Worm (Caenorhabditis elegans) whole organism, young adult: ENCODE results near the gene asd-1.
A peak's percentile ranks its signal among the peaks of the same experiment; 100 is the strongest.

Experiments used
- B0019.2 ChIP-seq: fragments of 200-800 bp; sonication (Bioruptor generic); conservative IDR thresholded peaks from 2 replicates; pipeline ENCODE4 v1.3.6; 2022; ENCODE audit warnings: missing genetic modification reagents, missing genetic modification characterization, missing compliant biosample characterization
- B0035.1 ChIP-seq: sonication (generic microtip); optimal IDR thresholded peaks from 2 replicates; lab custom pipeline; 2016; ENCODE audit warnings: missing genetic modification characterization, mild to moderate bottlenecking, missing compliant biosample characterization, missing genotype, missing genetic modification reagents
- B0261.1 ChIP-seq: sonication (generic microtip); optimal IDR thresholded peaks from 2 replicates; lab custom pipeline; 2016; ENCODE audit warnings: mild to moderate bottlenecking, missing genetic modification characterization, moderate library complexity, missing compliant biosample characterization
- C06A6.2 ChIP-seq: fragments of 200-800 bp; sonication (Bioruptor generic); conservative IDR thresholded peaks from 2 replicates; pipeline ENCODE4 v1.3.6; 2022; ENCODE audit warnings: missing genetic modification characterization, missing compliant biosample characterization
- C17E4.6 ChIP-seq: fragments of 200-800 bp; sonication (Bioruptor generic); IDR thresholded peaks from 2 replicates; pipeline ENCODE4 v1.3.6; 2022; ENCODE audit warnings: missing genetic modification reagents, missing genetic modification characterization, missing compliant biosample characterization
- F23B12.7 ChIP-seq: sonication (generic microtip); optimal IDR thresholded peaks from 2 replicates; lab custom pipeline; 2017; ENCODE audit warnings: missing genetic modification characterization, mild to moderate bottlenecking, missing compliant biosample characterization, antibody characterized with exemption, moderate library complexity; ENCODE audit not compliant: insufficient read depth
- F37B4.10 ChIP-seq: fragments of 200-800 bp; sonication (Bioruptor generic); IDR thresholded peaks from 2 replicates; pipeline ENCODE4 v1.3.6; 2022; ENCODE audit warnings: missing genetic modification characterization, missing compliant biosample characterization
- F39B2.1 ChIP-seq: fragments of 200-800 bp; sonication (Bioruptor generic); IDR thresholded peaks from 2 replicates; pipeline ENCODE4 v1.3.6; 2022; ENCODE audit warnings: missing genetic modification reagents, missing genetic modification characterization, missing compliant biosample characterization
- F55B11.4 ChIP-seq: sonication (generic microtip); optimal IDR thresholded peaks from 2 replicates; lab custom pipeline; 2016; ENCODE audit warnings: missing compliant biosample characterization, missing genetic modification characterization, borderline replicate concordance; ENCODE audit not compliant: insufficient read depth
- F57C9.4 ChIP-seq: sonication (generic microtip); optimal IDR thresholded peaks from 2 replicates; lab custom pipeline; 2017; ENCODE audit warnings: mild to moderate bottlenecking, missing genetic modification characterization, missing compliant biosample characterization
- T07F8.4 ChIP-seq: sonication (generic microtip); optimal IDR thresholded peaks from 2 replicates; lab custom pipeline; 2016; ENCODE audit warnings: mild to moderate bottlenecking, missing genetic modification characterization, moderate library complexity, missing compliant biosample characterization
- T26A5.8 ChIP-seq: sonication (generic microtip); optimal IDR thresholded peaks from 2 replicates; lab custom pipeline; 2016; ENCODE audit warnings: missing genetic modification characterization, missing compliant biosample characterization
- Y56A3A.18 ChIP-seq: fragments of 200-800 bp; sonication (Bioruptor generic); IDR thresholded peaks from 2 replicates; pipeline ENCODE4 v1.3.6; 2022; ENCODE audit warnings: missing genetic modification reagents, missing genetic modification characterization, missing compliant biosample characterization
- Y67H2A.10 ChIP-seq: fragments of 200-800 bp; sonication (Bioruptor generic); conservative IDR thresholded peaks from 2 replicates; pipeline ENCODE4 v1.3.6; 2022; ENCODE audit warnings: missing genetic modification reagents, missing genetic modification characterization, missing compliant biosample characterization
- Y79H2A.3 ChIP-seq: fragments of 200-800 bp; sonication (Bioruptor generic); conservative IDR thresholded peaks from 2 replicates; pipeline ENCODE4 v1.3.6; 2022; ENCODE audit warnings: missing genetic modification reagents, missing genetic modification characterization, missing compliant biosample characterization
- atf-7 ChIP-seq: sonication (generic microtip); optimal IDR thresholded peaks from 2 replicates; lab custom pipeline; 2017; ENCODE audit warnings: mild to moderate bottlenecking, missing genetic modification characterization, missing compliant biosample characterization
- attf-6 ChIP-seq: fragments of 200-800 bp; sonication (Bioruptor generic); IDR thresholded peaks from 2 replicates; pipeline ENCODE4 v1.3.6; 2022; ENCODE audit warnings: missing genetic modification reagents, missing genetic modification characterization, missing compliant biosample characterization
- bed-1 ChIP-seq: fragments of 200-800 bp; sonication (Bioruptor generic); IDR thresholded peaks from 2 replicates; pipeline ENCODE4 v1.3.6; 2022; ENCODE audit warnings: missing genetic modification reagents, missing genetic modification characterization, missing compliant biosample characterization
- ceh-27 ChIP-seq: fragments of 200-800 bp; sonication (Bioruptor generic); optimal IDR thresholded peaks from 2 replicates; lab custom pipeline; 2018; ENCODE audit warnings: mild to moderate bottlenecking, missing genetic modification characterization, moderate library complexity, missing compliant biosample characterization
- ceh-40 ChIP-seq: fragments of 200-800 bp; sonication (Bioruptor generic); IDR thresholded peaks from 2 replicates; pipeline ENCODE4 v1.3.6; 2022; ENCODE audit warnings: missing genetic modification characterization, missing compliant biosample characterization
- die-1 ChIP-seq: sonication (generic microtip); optimal IDR thresholded peaks from 2 replicates; lab custom pipeline; 2016; ENCODE audit warnings: missing genotype, mild to moderate bottlenecking, missing genetic modification characterization, missing compliant biosample characterization
- dpff-1 ChIP-seq: sonication (generic microtip); optimal IDR thresholded peaks from 2 replicates; lab custom pipeline; 2017; ENCODE audit warnings: mild to moderate bottlenecking, missing genetic modification characterization, missing compliant biosample characterization
- efl-1 ChIP-seq: fragments of 150-350 bp; optimal IDR thresholded peaks from 2 replicates; lab custom pipeline; 2014; ENCODE audit warnings: missing biosample characterization, missing genetic modification reagents, missing genetic modification characterization
- hlh-12 ChIP-seq: sonication (generic microtip); optimal IDR thresholded peaks from 2 replicates; lab custom pipeline; 2016; ENCODE audit warnings: missing genetic modification characterization, missing compliant biosample characterization
- hlh-26 ChIP-seq: fragments of 200-800 bp; sonication (Bioruptor generic); conservative IDR thresholded peaks from 2 replicates; pipeline ENCODE4 v1.3.6; 2022; ENCODE audit warnings: missing genetic modification reagents, missing genetic modification characterization, missing compliant biosample characterization
- hsf-1 ChIP-seq: fragments of 200-800 bp; sonication (Bioruptor generic); IDR thresholded peaks from 2 replicates; pipeline ENCODE4 v1.3.6; 2022; ENCODE audit warnings: missing genetic modification reagents, missing genetic modification characterization, missing compliant biosample characterization
- let-607 ChIP-seq, 2 experiments: fragments of 200-800 bp in 1 of 2; sonication (Bioruptor generic) in 1 of 2; sonication (generic microtip) in 1 of 2; optimal IDR thresholded peaks; 2 replicates each; lab custom pipeline; 2016 to 2018; ENCODE audit warnings: mild to moderate bottlenecking in 2 of 2, missing compliant biosample characterization in 2 of 2, missing genetic modification characterization in 2 of 2, moderate library complexity in 2 of 2, missing genotype in 1 of 2
- lin-26 ChIP-seq: fragments of 200-800 bp; sonication (Bioruptor generic); IDR thresholded peaks from 2 replicates; pipeline ENCODE4 v1.3.6; 2022; ENCODE audit warnings: missing genetic modification reagents, missing genetic modification characterization, missing compliant biosample characterization
- lin-40 ChIP-seq: sonication (generic microtip); optimal IDR thresholded peaks from 2 replicates; lab custom pipeline; 2016; ENCODE audit warnings: missing genetic modification characterization, mild to moderate bottlenecking, missing compliant biosample characterization, missing genotype, missing genetic modification reagents
- lin-54 ChIP-seq: fragments of 200-800 bp; sonication (Bioruptor generic); optimal IDR thresholded peaks from 2 replicates; lab custom pipeline; 2018; ENCODE audit warnings: mild to moderate bottlenecking, missing genetic modification characterization, missing compliant biosample characterization
- lsl-1 ChIP-seq: fragments of 200-800 bp; sonication (Bioruptor generic); optimal IDR thresholded peaks from 2 replicates; lab custom pipeline; 2018; ENCODE audit warnings: mild to moderate bottlenecking, missing genetic modification characterization, moderate library complexity, missing compliant biosample characterization
- lsy-27 ChIP-seq: sonication (generic microtip); optimal IDR thresholded peaks from 2 replicates; lab custom pipeline; 2017; ENCODE audit warnings: missing genetic modification characterization, mild to moderate bottlenecking, missing compliant biosample characterization, antibody characterized with exemption, missing genotype, borderline replicate concordance; ENCODE audit not compliant: insufficient read depth
- madf-3 ChIP-seq: fragments of 200-800 bp; sonication (Bioruptor generic); IDR thresholded peaks from 2 replicates; pipeline ENCODE4 v1.3.6; 2022; ENCODE audit warnings: missing genetic modification reagents, missing genetic modification characterization, missing compliant biosample characterization
- mel-28 ChIP-seq: sonication (generic microtip); optimal IDR thresholded peaks from 2 replicates; lab custom pipeline; 2016; ENCODE audit warnings: borderline replicate concordance, mild to moderate bottlenecking, missing genetic modification characterization, missing compliant biosample characterization
- mes-4 ChIP-seq: sonication (generic microtip); optimal IDR thresholded peaks from 2 replicates; lab custom pipeline; 2016; ENCODE audit warnings: missing genotype, missing genetic modification characterization, missing compliant biosample characterization
- nfya-2 ChIP-seq: fragments of 200-800 bp; sonication (Bioruptor generic); IDR thresholded peaks from 2 replicates; pipeline ENCODE4 v1.3.6; 2022; ENCODE audit warnings: missing genetic modification reagents, missing genetic modification characterization, missing compliant biosample characterization
- nhr-120 ChIP-seq: fragments of 200-800 bp; sonication (Bioruptor generic); IDR thresholded peaks from 2 replicates; pipeline ENCODE4 v1.3.6; 2022; ENCODE audit warnings: missing genetic modification characterization, missing compliant biosample characterization
- nhr-179 ChIP-seq: sonication (generic microtip); optimal IDR thresholded peaks from 2 replicates; lab custom pipeline; 2016; ENCODE audit warnings: mild to moderate bottlenecking, missing genetic modification characterization, missing compliant biosample characterization
- nhr-80 ChIP-seq: sonication (generic microtip); optimal IDR thresholded peaks from 2 replicates; lab custom pipeline; 2016; ENCODE audit warnings: missing genetic modification characterization, missing compliant biosample characterization
- pha-4 ChIP-seq: fragments of 150-350 bp; sonication (generic microtip); optimal IDR thresholded peaks from 2 replicates; lab custom pipeline; 2014; ENCODE audit warnings: missing biosample characterization, missing genetic modification reagents, missing genetic modification characterization
- rec-8 ChIP-seq, 2 experiments: sonication (generic microtip); optimal IDR thresholded peaks; 2 replicates each; lab custom pipeline; 2016; ENCODE audit warnings: mild to moderate bottlenecking in 2 of 2, missing genetic modification characterization in 2 of 2, missing genetic modification reagents in 2 of 2, missing genotype in 2 of 2, missing biosample characterization in 1 of 2, missing compliant biosample characterization in 1 of 2, moderate library complexity in 1 of 2
- repo-1 ChIP-seq: sonication (generic microtip); optimal IDR thresholded peaks from 2 replicates; lab custom pipeline; 2017; ENCODE audit warnings: mild to moderate bottlenecking, missing genetic modification characterization, missing compliant biosample characterization
- sea-2 ChIP-seq: fragments of 200-800 bp; sonication (Bioruptor generic); IDR thresholded peaks from 2 replicates; pipeline ENCODE4 v1.3.6; 2022; ENCODE audit warnings: missing genetic modification characterization, missing compliant biosample characterization
- somi-1 ChIP-seq: fragments of 200-800 bp; sonication (Bioruptor generic); optimal IDR thresholded peaks from 2 replicates; lab custom pipeline; 2018; ENCODE audit warnings: mild to moderate bottlenecking, missing genetic modification characterization, missing compliant biosample characterization
- sptf-2 ChIP-seq: fragments of 200-800 bp; sonication (Bioruptor generic); optimal IDR thresholded peaks from 2 replicates; lab custom pipeline; 2018; ENCODE audit warnings: mild to moderate bottlenecking, missing genetic modification characterization, missing compliant biosample characterization
- zfh-2 ChIP-seq: fragments of 200-800 bp; sonication (Bioruptor generic); conservative IDR thresholded peaks from 2 replicates; pipeline ENCODE4 v1.3.6; 2022; ENCODE audit warnings: missing genetic modification reagents, missing genetic modification characterization, missing compliant biosample characterization
- ztf-22 ChIP-seq: fragments of 200-800 bp; sonication (Bioruptor generic); optimal IDR thresholded peaks from 2 replicates; lab custom pipeline; 2018; ENCODE audit warnings: mild to moderate bottlenecking, missing genetic modification characterization, moderate library complexity, missing compliant biosample characterization
- ztf-25 ChIP-seq: fragments of 200-800 bp; sonication (Bioruptor generic); IDR thresholded peaks from 2 replicates; pipeline ENCODE4 v1.3.6; 2022; ENCODE audit warnings: missing genetic modification reagents, missing genetic modification characterization, missing compliant biosample characterization
- ztf-6 ChIP-seq: fragments of 200-800 bp; sonication (Bioruptor generic); IDR thresholded peaks from 2 replicates; pipeline ENCODE4 v1.3.6; 2022; ENCODE audit warnings: missing genetic modification reagents, missing genetic modification characterization, missing compliant biosample characterization

Gene asd-1

DNA sequence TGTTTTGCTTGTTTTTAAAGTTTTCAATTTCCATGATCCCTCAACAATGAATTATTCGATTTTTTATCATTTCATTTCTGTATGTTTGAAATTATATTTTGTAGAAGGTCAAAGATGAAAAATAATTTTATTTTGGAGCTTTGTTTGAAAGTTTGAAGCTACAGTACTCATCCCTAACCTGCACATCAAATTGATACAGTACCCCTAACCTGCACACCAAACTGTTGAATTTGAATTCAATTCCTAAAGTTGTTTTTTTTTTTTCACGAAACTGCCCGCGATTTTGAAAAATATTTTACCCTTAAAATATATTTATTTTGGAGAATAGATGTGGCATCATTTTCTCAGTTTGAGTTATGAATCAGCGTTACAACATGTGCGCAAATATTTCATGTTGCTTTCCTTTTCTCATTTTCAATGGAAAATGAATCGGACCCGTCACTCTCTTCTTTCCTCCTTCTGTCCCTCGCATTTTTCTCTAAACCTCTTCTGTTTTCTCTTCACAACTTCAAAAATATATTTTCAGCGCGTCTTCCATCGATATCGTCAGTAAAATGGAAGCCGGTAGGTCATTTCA is 8.8 kb downstream of the asd-1 start, which contains the start of gene R74.8 (continued):
- TF ChIP-seq mel-28 (no peak), ceh-40 (GFP tag; lab: Robert Waterston, UW) (no peak), zfh-2 (GFP tag; lab: Robert Waterston, UW) (no peak), T07F8.4 (tag; lab: Kevin White, UChicago) (no peak), F37B4.10 (GFP tag; lab: Robert Waterston, UW) (no peak), F57C9.4 (tag; lab: Kevin White, UChicago) (no peak), ceh-27 (GFP tag; lab: Kevin White, UChicago) (no peak), lin-40 (tag; lab: Kevin White, UChicago) (no peak), hlh-26 (GFP tag; lab: Robert Waterston, UW) (no peak), nfya-2 (GFP tag; lab: Robert Waterston, UW) (no peak), rec-8 (tag; optimal IDR thresholded peaks at IDR 0.05; lab: Kevin White, UChicago) (no peak), ztf-6 (GFP tag; lab: Robert Waterston, UW) (no peak), attf-6 (GFP tag; lab: Robert Waterston, UW) (no peak), Y56A3A.18 (GFP tag; lab: Robert Waterston, UW) (no peak), let-607 (tag; optimal IDR thresholded peaks at IDR 0.05; lab: Kevin White, UChicago) (no peak), Y79H2A.3 (GFP tag; lab: Robert Waterston, UW) (no peak), B0019.2 (GFP tag; lab: Robert Waterston, UW) (0 out of 2 replicates have a peak, but pooled peaks have one; percentile 19), lin-26 (GFP tag; lab: Robert Waterston, UW) (no peak), F23B12.7 (peak; percentile 2), Y67H2A.10 (no peak), C17E4.6 (GFP tag; lab: Robert Waterston, UW) (no peak), hsf-1 (peak; percentile 73), atf-7 (tag; lab: Kevin White, UChicago) (no peak), pha-4 (tag; lab: Kevin White, UChicago) (no peak), lin-54 (GFP tag; lab: Kevin White, UChicago) (peak; percentile 67), lsl-1 (GFP tag; lab: Kevin White, UChicago) (peak; percentile 96), ztf-25 (GFP tag; lab: Robert Waterston, UW) (no peak), C06A6.2 (GFP tag; lab: Robert Waterston, UW) (no peak), die-1 (tag; lab: Kevin White, UChicago) (no peak), nhr-179 (tag; lab: Kevin White, UChicago) (no peak), ztf-22 (GFP tag; lab: Kevin White, UChicago) (no peak), efl-1 (peak; percentile 72), repo-1 (tag; lab: Kevin White, UChicago) (no peak), nhr-80 (tag; lab: Kevin White, UChicago) (no peak), bed-1 (no peak), sea-2 (GFP tag; lab: Robert Waterston, UW) (no peak), B0035.1 (no peak), nhr-120 (GFP tag; lab: Robert Waterston, UW) (no peak), lsy-27 (tag; lab: Kevin White, UChicago) (no peak), sptf-2 (GFP tag; lab: Kevin White, UChicago) (no peak), somi-1 (GFP tag; lab: Kevin White, UChicago) (no peak), F55B11.4 (tag; lab: Kevin White, UChicago) (no peak), mes-4 (tag; lab: Kevin White, UChicago) (no peak), hlh-12 (no peak), F39B2.1 (GFP tag; lab: Robert Waterston, UW) (no peak), T26A5.8 (no peak), madf-3 (GFP tag; lab: Robert Waterston, UW) (peak; percentile 82), dpff-1 (no peak), B0261.1 (no peak)
